Worm (Caenorhabditis elegans) whole organism, L2 larva: ENCODE data around the gene lsm-5.

Experiments used
- ama-1 ChIP-seq: fragments of 150-350 bp; optimal IDR thresholded peaks from 2 replicates; lab custom pipeline; 2018; ENCODE audit warnings: inconsistent platforms
- egl-27 ChIP-seq: sonication (generic microtip); optimal IDR thresholded peaks from 3 replicates; lab custom pipeline; 2017; ENCODE audit warnings: missing biosample characterization, missing genetic modification reagents, missing genetic modification characterization
- elt-3 ChIP-seq: sonication (generic microtip); optimal IDR thresholded peaks from 2 replicates; lab custom pipeline; 2017; ENCODE audit warnings: missing biosample characterization, missing genetic modification characterization
- gmeb-1 ChIP-seq: fragments of 150-350 bp; optimal IDR thresholded peaks from 2 replicates; lab custom pipeline; 2014; ENCODE audit warnings: missing biosample characterization, missing genetic modification characterization
- mab-5 ChIP-seq: fragments of 150-350 bp; optimal IDR thresholded peaks from 2 replicates; lab custom pipeline; 2014; ENCODE audit warnings: missing biosample characterization, missing genetic modification characterization
- nhr-11 ChIP-seq: fragments of 150-350 bp; optimal IDR thresholded peaks from 2 replicates; lab custom pipeline; 2014; ENCODE audit warnings: missing biosample characterization, missing genetic modification characterization
- nhr-237 ChIP-seq: fragments of 150-350 bp; optimal IDR thresholded peaks from 2 replicates; lab custom pipeline; 2014; ENCODE audit warnings: missing biosample characterization, missing genetic modification characterization
- nhr-25 ChIP-seq: fragments of 150-350 bp; sonication (generic microtip); optimal IDR thresholded peaks from 3 replicates; lab custom pipeline; 2014; ENCODE audit warnings: missing biosample characterization, missing genetic modification characterization
- snpc-4 ChIP-seq: fragments of 150-350 bp; optimal IDR thresholded peaks from 2 replicates; lab custom pipeline; 2014; ENCODE audit warnings: missing biosample characterization, missing genetic modification characterization

DNA sequence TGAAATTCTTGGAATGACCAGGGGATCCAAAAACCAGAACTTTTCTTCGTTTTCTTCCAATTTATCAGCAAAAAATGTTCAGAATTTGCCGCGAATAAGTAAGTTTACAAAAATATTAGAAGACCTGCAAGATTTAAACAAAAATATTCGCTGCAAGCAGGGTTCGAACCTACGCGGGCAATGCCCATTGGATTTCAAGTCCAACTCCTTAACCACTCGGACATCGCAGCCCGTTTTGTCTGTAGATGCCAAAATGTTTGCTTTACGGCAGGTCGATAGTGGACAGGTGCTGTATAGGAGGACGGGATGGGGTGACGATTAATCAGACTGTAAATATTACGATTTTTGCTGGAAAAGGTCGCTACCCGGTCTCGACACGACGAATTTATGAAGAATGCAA is 22.5 kb upstream of the lsm-5 start:
- TF ChIP-seq nhr-25 (tag; lab: Kevin White, UChicago) (no peak), gmeb-1 (tag; lab: Kevin White, UChicago) (no peak), snpc-4 (tag; lab: Kevin White, UChicago) (no peak), elt-3 (tag; lab: Kevin White, UChicago) (no peak), mab-5 (tag; lab: Kevin White, UChicago) (no peak), nhr-237 (tag; lab: Kevin White, UChicago) (no peak), egl-27 (tag; lab: Kevin White, UChicago) (no peak), ama-1 (lab: Kevin White, UChicago) (no peak), nhr-11 (tag; lab: Kevin White, UChicago) (no peak)
